Worm (Caenorhabditis elegans) whole organism, L4 larva: Measurements from ENCODE around the gene acbp-4.

Experiments
- ama-1 ChIP-seq: fragments of 150-350 bp; optimal IDR thresholded peaks from 2 replicates; lab custom pipeline; 2014; ENCODE audit warnings: inconsistent platforms, mixed read lengths
- daf-19 ChIP-seq: fragments of 200-800 bp; sonication (Bioruptor generic); conservative IDR thresholded peaks from 2 replicates; pipeline ENCODE4 v1.3.6; 2022; ENCODE audit warnings: missing genetic modification characterization, missing compliant biosample characterization
- fos-1 ChIP-seq: fragments of 150-350 bp; optimal IDR thresholded peaks from 2 replicates; lab custom pipeline; 2014; ENCODE audit warnings: missing biosample characterization, missing genetic modification characterization
- lin-15B ChIP-seq: fragments of 150-350 bp; sonication (generic microtip); optimal IDR thresholded peaks from 3 replicates; lab custom pipeline; 2014; ENCODE audit warnings: missing biosample characterization, missing genetic modification characterization
- mdl-1 ChIP-seq, 2 experiments: fragments of 150-350 bp in 1 of 2; sonication (generic microtip) in 1 of 2; optimal IDR thresholded peaks; 2 replicates each; lab custom pipeline; 2014 to 2017; ENCODE audit warnings: missing biosample characterization in 2 of 2, missing genetic modification characterization in 2 of 2
- nhr-10 ChIP-seq: fragments of 150-350 bp; optimal IDR thresholded peaks from 2 replicates; lab custom pipeline; 2014; ENCODE audit warnings: missing biosample characterization, missing genetic modification characterization
- nhr-11 ChIP-seq: fragments of 150-350 bp; optimal IDR thresholded peaks from 2 replicates; lab custom pipeline; 2014; ENCODE audit warnings: missing biosample characterization, missing genetic modification characterization
- nhr-237 ChIP-seq: sonication (generic microtip); optimal IDR thresholded peaks from 2 replicates; lab custom pipeline; 2017; ENCODE audit warnings: missing biosample characterization, missing genetic modification characterization
- nhr-25 ChIP-seq: sonication (generic microtip); optimal IDR thresholded peaks from 2 replicates; lab custom pipeline; 2017; ENCODE audit warnings: missing genetic modification characterization, mild to moderate bottlenecking, missing compliant biosample characterization, antibody characterized with exemption, moderate library complexity, borderline replicate concordance; ENCODE audit not compliant: insufficient read depth
- nhr-77 ChIP-seq: fragments of 150-350 bp; optimal IDR thresholded peaks from 2 replicates; lab custom pipeline; 2014; ENCODE audit warnings: missing biosample characterization, missing genetic modification characterization
- rbr-2 ChIP-seq: sonication (generic microtip); optimal IDR thresholded peaks from 2 replicates; lab custom pipeline; 2016; ENCODE audit warnings: missing genotype, missing genetic modification characterization, missing compliant biosample characterization
- set-16 ChIP-seq: fragments of 200-800 bp; sonication (Bioruptor generic); IDR thresholded peaks from 2 replicates; pipeline ENCODE4 v1.3.6; 2022; ENCODE audit warnings: missing genetic modification reagents, missing genetic modification characterization, missing compliant biosample characterization
- unc-62 ChIP-seq, 3 experiments: fragments of 150-350 bp in 1 of 3; sonication (generic microtip); optimal IDR thresholded peaks in 2 of 3; peaks in 1 of 3; 1 replicate in 1 of 3; 2 replicates in 2 of 3; lab custom pipeline; 2014 to 2017; ENCODE audit warnings: missing biosample characterization in 3 of 3, missing genetic modification characterization in 3 of 3, missing genetic modification reagents in 3 of 3, missing genotype in 1 of 3
- zfp-2 ChIP-seq: sonication (generic microtip); optimal IDR thresholded peaks from 2 replicates; lab custom pipeline; 2016; ENCODE audit warnings: mild to moderate bottlenecking, missing genetic modification characterization, missing compliant biosample characterization

DNA sequence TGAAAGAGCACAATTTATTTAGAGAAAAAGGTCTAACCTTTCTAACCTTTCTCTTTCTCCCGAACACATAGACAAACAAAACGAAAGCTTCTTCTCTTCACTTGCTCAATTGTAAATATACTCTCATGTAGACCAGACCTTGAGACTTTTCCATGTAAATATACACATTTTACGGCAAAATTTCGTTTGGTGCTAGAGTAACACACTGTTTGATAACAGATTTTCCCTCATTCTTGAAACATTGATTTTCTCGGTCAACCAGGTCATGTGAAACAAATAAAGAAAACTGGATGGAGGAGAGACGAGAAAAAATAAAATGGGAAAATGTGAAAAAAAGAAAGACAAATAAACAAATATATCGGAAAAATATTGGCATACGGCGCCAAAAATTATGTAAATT, 13.1 kb upstream of the acbp-4 start:
- TF ChIP-seq mdl-1 (tag; optimal IDR thresholded peaks at IDR 0.05; lab: Kevin White, UChicago) (no peak), nhr-77 (tag; lab: Kevin White, UChicago) (no peak), fos-1 (tag; lab: Kevin White, UChicago) (no peak), zfp-2 (no peak), lin-15B (tag; lab: Kevin White, UChicago) (no peak), nhr-11 (tag; lab: Kevin White, UChicago) (no peak), nhr-237 (no peak), daf-19 (no peak), set-16 (GFP tag; lab: Robert Waterston, UW) (no peak), rbr-2 (tag; lab: Kevin White, UChicago) (no peak), nhr-10 (no peak), nhr-25 (no peak), ama-1 (no peak), unc-62 (GFP tag; optimal IDR thresholded peaks at IDR 0.05 in 1 of 2; lab: Kevin White, UChicago) (peak in 1 of 2 experiments; percentile 62), unc-62 (tag; optimal IDR thresholded peaks at IDR 0.05; lab: Kevin White, UChicago) (no peak)
